Worm (Caenorhabditis elegans) whole organism, young adult: ENCODE data around the gene mig-22.

ENCODE experiments used
- B0019.2 ChIP-seq: fragments of 200-800 bp; sonication (Bioruptor generic); conservative IDR thresholded peaks from 2 replicates; pipeline ENCODE4 v1.3.6; 2022; ENCODE audit warnings: missing genetic modification reagents, missing genetic modification characterization, missing compliant biosample characterization
- B0261.1 ChIP-seq: sonication (generic microtip); optimal IDR thresholded peaks from 2 replicates; lab custom pipeline; 2016; ENCODE audit warnings: mild to moderate bottlenecking, missing genetic modification characterization, moderate library complexity, missing compliant biosample characterization
- C06A6.2 ChIP-seq: fragments of 200-800 bp; sonication (Bioruptor generic); conservative IDR thresholded peaks from 2 replicates; pipeline ENCODE4 v1.3.6; 2022; ENCODE audit warnings: missing genetic modification characterization, missing compliant biosample characterization
- F10E7.11 ChIP-seq: sonication (generic microtip); optimal IDR thresholded peaks from 2 replicates; lab custom pipeline; 2017; ENCODE audit warnings: mild to moderate bottlenecking, missing genetic modification characterization, moderate library complexity, missing compliant biosample characterization
- F23B12.7 ChIP-seq: sonication (generic microtip); optimal IDR thresholded peaks from 2 replicates; lab custom pipeline; 2017; ENCODE audit warnings: missing genetic modification characterization, mild to moderate bottlenecking, missing compliant biosample characterization, antibody characterized with exemption, moderate library complexity; ENCODE audit not compliant: insufficient read depth
- F37B4.10 ChIP-seq: fragments of 200-800 bp; sonication (Bioruptor generic); IDR thresholded peaks from 2 replicates; pipeline ENCODE4 v1.3.6; 2022; ENCODE audit warnings: missing genetic modification characterization, missing compliant biosample characterization
- K11D2.4 ChIP-seq: fragments of 200-800 bp; sonication (Bioruptor generic); IDR thresholded peaks from 2 replicates; pipeline ENCODE4 v1.3.6; 2022; ENCODE audit warnings: missing genetic modification reagents, missing genetic modification characterization, missing compliant biosample characterization
- Y53F4B.3 ChIP-seq: fragments of 200-800 bp; sonication (Bioruptor generic); IDR thresholded peaks from 2 replicates; pipeline ENCODE4 v1.3.6; 2022; ENCODE audit warnings: missing genetic modification reagents, missing genetic modification characterization, missing compliant biosample characterization
- Y53G8AR.9 ChIP-seq: fragments of 200-800 bp; sonication (Bioruptor generic); conservative IDR thresholded peaks from 2 replicates; pipeline ENCODE4 v1.3.6; 2022; ENCODE audit warnings: missing genetic modification reagents, missing genetic modification characterization, missing compliant biosample characterization
- aptf-2 ChIP-seq: fragments of 200-800 bp; sonication (Bioruptor generic); conservative IDR thresholded peaks from 2 replicates; pipeline ENCODE4 v1.3.6; 2022; ENCODE audit warnings: missing genetic modification reagents, missing genetic modification characterization, missing compliant biosample characterization
- aptf-3 ChIP-seq: fragments of 200-800 bp; sonication (Bioruptor generic); IDR thresholded peaks from 2 replicates; pipeline ENCODE4 v1.3.6; 2022; ENCODE audit warnings: missing genetic modification characterization, missing compliant biosample characterization
- attf-5 ChIP-seq: fragments of 200-800 bp; sonication (Bioruptor generic); optimal IDR thresholded peaks from 2 replicates; lab custom pipeline; 2018; ENCODE audit warnings: mild to moderate bottlenecking, missing genetic modification characterization, missing compliant biosample characterization
- attf-6 ChIP-seq: fragments of 200-800 bp; sonication (Bioruptor generic); IDR thresholded peaks from 2 replicates; pipeline ENCODE4 v1.3.6; 2022; ENCODE audit warnings: missing genetic modification reagents, missing genetic modification characterization, missing compliant biosample characterization
- bed-1 ChIP-seq: fragments of 200-800 bp; sonication (Bioruptor generic); IDR thresholded peaks from 2 replicates; pipeline ENCODE4 v1.3.6; 2022; ENCODE audit warnings: missing genetic modification reagents, missing genetic modification characterization, missing compliant biosample characterization
- ceh-40 ChIP-seq: fragments of 200-800 bp; sonication (Bioruptor generic); IDR thresholded peaks from 2 replicates; pipeline ENCODE4 v1.3.6; 2022; ENCODE audit warnings: missing genetic modification characterization, missing compliant biosample characterization
- ceh-58 ChIP-seq: fragments of 200-800 bp; sonication (Bioruptor generic); IDR thresholded peaks from 2 replicates; pipeline ENCODE4 v1.3.6; 2022; ENCODE audit warnings: missing genetic modification characterization, missing compliant biosample characterization
- ceh-91 ChIP-seq: fragments of 200-800 bp; sonication (Bioruptor generic); IDR thresholded peaks from 2 replicates; pipeline ENCODE4 v1.3.6; 2022; ENCODE audit warnings: missing genetic modification reagents, missing genetic modification characterization, missing compliant biosample characterization
- die-1 ChIP-seq: sonication (generic microtip); optimal IDR thresholded peaks from 2 replicates; lab custom pipeline; 2016; ENCODE audit warnings: missing genotype, mild to moderate bottlenecking, missing genetic modification characterization, missing compliant biosample characterization
- dox-1 ChIP-seq: fragments of 200-800 bp; sonication (Bioruptor generic); IDR thresholded peaks from 2 replicates; pipeline ENCODE4 v1.3.6; 2022; ENCODE audit warnings: missing genetic modification reagents, missing genetic modification characterization, missing compliant biosample characterization
- dpl-1 ChIP-seq: fragments of 150-350 bp; optimal IDR thresholded peaks from 2 replicates; lab custom pipeline; 2014; ENCODE audit warnings: missing biosample characterization, missing genetic modification reagents, missing genetic modification characterization
- egl-18 ChIP-seq: fragments of 200-800 bp; sonication (Bioruptor generic); IDR thresholded peaks from 2 replicates; pipeline ENCODE4 v1.3.6; 2022; ENCODE audit warnings: missing genetic modification reagents, missing genetic modification characterization, missing compliant biosample characterization
- egl-44 ChIP-seq: fragments of 200-800 bp; sonication (Bioruptor generic); IDR thresholded peaks from 2 replicates; pipeline ENCODE4 v1.3.6; 2022; ENCODE audit warnings: missing genetic modification reagents, missing genetic modification characterization, missing compliant biosample characterization
- egrh-3 ChIP-seq: fragments of 200-800 bp; sonication (Bioruptor generic); IDR thresholded peaks from 2 replicates; pipeline ENCODE4 v1.3.6; 2022; ENCODE audit warnings: missing genetic modification reagents, missing genetic modification characterization, missing compliant biosample characterization
- ekl-4 ChIP-seq: fragments of 200-800 bp; sonication (Bioruptor generic); IDR thresholded peaks from 2 replicates; pipeline ENCODE4 v1.3.6; 2022; ENCODE audit warnings: missing genetic modification reagents, missing genetic modification characterization, missing compliant biosample characterization
- him-1 ChIP-seq: sonication (generic microtip); optimal IDR thresholded peaks from 2 replicates; lab custom pipeline; 2016; ENCODE audit warnings: missing genotype, missing genetic modification reagents, missing genetic modification characterization, missing compliant biosample characterization
- hlh-26 ChIP-seq: fragments of 200-800 bp; sonication (Bioruptor generic); conservative IDR thresholded peaks from 2 replicates; pipeline ENCODE4 v1.3.6; 2022; ENCODE audit warnings: missing genetic modification reagents, missing genetic modification characterization, missing compliant biosample characterization
- hmg-1.2 ChIP-seq: fragments of 200-800 bp; sonication (Bioruptor generic); IDR thresholded peaks from 2 replicates; pipeline ENCODE4 v1.3.6; 2022; ENCODE audit warnings: missing genetic modification reagents, missing genetic modification characterization, missing compliant biosample characterization
- hrde-1 ChIP-seq: sonication (generic microtip); optimal IDR thresholded peaks from 2 replicates; lab custom pipeline; 2016; ENCODE audit warnings: missing genetic modification characterization, mild to moderate bottlenecking, missing compliant biosample characterization, moderate library complexity, missing genotype, missing genetic modification reagents, borderline replicate concordance
- let-607 ChIP-seq, 2 experiments: fragments of 200-800 bp in 1 of 2; sonication (Bioruptor generic) in 1 of 2; sonication (generic microtip) in 1 of 2; optimal IDR thresholded peaks; 2 replicates each; lab custom pipeline; 2016 to 2018; ENCODE audit warnings: mild to moderate bottlenecking in 2 of 2, missing compliant biosample characterization in 2 of 2, missing genetic modification characterization in 2 of 2, moderate library complexity in 2 of 2, missing genotype in 1 of 2
- lin-26 ChIP-seq: fragments of 200-800 bp; sonication (Bioruptor generic); IDR thresholded peaks from 2 replicates; pipeline ENCODE4 v1.3.6; 2022; ENCODE audit warnings: missing genetic modification reagents, missing genetic modification characterization, missing compliant biosample characterization
- lin-54 ChIP-seq: fragments of 200-800 bp; sonication (Bioruptor generic); optimal IDR thresholded peaks from 2 replicates; lab custom pipeline; 2018; ENCODE audit warnings: mild to moderate bottlenecking, missing genetic modification characterization, missing compliant biosample characterization
- lsl-1 ChIP-seq: fragments of 200-800 bp; sonication (Bioruptor generic); optimal IDR thresholded peaks from 2 replicates; lab custom pipeline; 2018; ENCODE audit warnings: mild to moderate bottlenecking, missing genetic modification characterization, moderate library complexity, missing compliant biosample characterization
- madf-3 ChIP-seq: fragments of 200-800 bp; sonication (Bioruptor generic); IDR thresholded peaks from 2 replicates; pipeline ENCODE4 v1.3.6; 2022; ENCODE audit warnings: missing genetic modification reagents, missing genetic modification characterization, missing compliant biosample characterization
- nfyb-1 ChIP-seq: fragments of 200-800 bp; sonication (Bioruptor generic); IDR thresholded peaks from 2 replicates; pipeline ENCODE4 v1.3.6; 2022; ENCODE audit warnings: missing genetic modification reagents, missing genetic modification characterization, missing compliant biosample characterization
- nhr-80 ChIP-seq: sonication (generic microtip); optimal IDR thresholded peaks from 2 replicates; lab custom pipeline; 2016; ENCODE audit warnings: missing genetic modification characterization, missing compliant biosample characterization
- nhr-90 ChIP-seq: sonication (generic microtip); optimal IDR thresholded peaks from 2 replicates; lab custom pipeline; 2016; ENCODE audit warnings: missing genotype, mild to moderate bottlenecking, missing genetic modification characterization, missing compliant biosample characterization
- rcor-1 ChIP-seq: fragments of 200-800 bp; sonication (Bioruptor generic); IDR thresholded peaks from 2 replicates; pipeline ENCODE4 v1.3.6; 2022; ENCODE audit warnings: missing genetic modification reagents, missing genetic modification characterization, missing compliant biosample characterization
- repo-1 ChIP-seq: sonication (generic microtip); optimal IDR thresholded peaks from 2 replicates; lab custom pipeline; 2017; ENCODE audit warnings: mild to moderate bottlenecking, missing genetic modification characterization, missing compliant biosample characterization
- rpc-1 ChIP-seq, 2 experiments: fragments of 150-350 bp in 1 of 2; sonication (generic microtip) in 1 of 2; optimal IDR thresholded peaks; 2 replicates each; lab custom pipeline; 2014 to 2018; ENCODE audit warnings: missing biosample characterization in 1 of 2, missing genetic modification characterization in 1 of 2, missing genetic modification reagents in 1 of 2, missing genotype in 1 of 2
- sea-2 ChIP-seq: fragments of 200-800 bp; sonication (Bioruptor generic); IDR thresholded peaks from 2 replicates; pipeline ENCODE4 v1.3.6; 2022; ENCODE audit warnings: missing genetic modification characterization, missing compliant biosample characterization
- snpc-1.3 ChIP-seq: sonication (generic microtip); optimal IDR thresholded peaks from 2 replicates; lab custom pipeline; 2017; ENCODE audit warnings: missing genetic modification characterization, mild to moderate bottlenecking, missing compliant biosample characterization, antibody characterized with exemption, moderate library complexity, missing genotype, missing genetic modification reagents; ENCODE audit not compliant: insufficient read depth
- snpc-3.4 ChIP-seq: sonication (generic microtip); optimal IDR thresholded peaks from 2 replicates; lab custom pipeline; 2017; ENCODE audit warnings: missing genetic modification characterization, mild to moderate bottlenecking, missing compliant biosample characterization, antibody characterized with exemption, moderate library complexity, missing genotype, missing genetic modification reagents
- snpc-4 ChIP-seq, 5 experiments: fragments of 150-350 bp in 1 of 5; sonication (generic microtip) in 4 of 5; optimal IDR thresholded peaks; 2 replicates each; lab custom pipeline; 2014 to 2018; ENCODE audit warnings: missing genetic modification characterization in 5 of 5, missing biosample characterization in 3 of 5, antibody characterized with exemption in 2 of 5, mild to moderate bottlenecking in 2 of 5, missing compliant biosample characterization in 2 of 5, missing genotype in 2 of 5, moderate library complexity in 2 of 5, missing genetic modification reagents in 1 of 5
- xnd-1 ChIP-seq: sonication (generic microtip); optimal IDR thresholded peaks from 2 replicates; lab custom pipeline; 2016; ENCODE audit warnings: missing genotype, missing genetic modification reagents, missing genetic modification characterization, missing compliant biosample characterization
- zim-3 ChIP-seq: sonication (generic microtip); optimal IDR thresholded peaks from 2 replicates; lab custom pipeline; 2017; ENCODE audit warnings: mild to moderate bottlenecking, missing genetic modification characterization, moderate library complexity, missing compliant biosample characterization
- ztf-3 ChIP-seq: fragments of 200-800 bp; sonication (Bioruptor generic); optimal IDR thresholded peaks from 2 replicates; lab custom pipeline; 2018; ENCODE audit warnings: mild to moderate bottlenecking, missing genetic modification characterization, missing compliant biosample characterization

Gene mig-22

DNA sequence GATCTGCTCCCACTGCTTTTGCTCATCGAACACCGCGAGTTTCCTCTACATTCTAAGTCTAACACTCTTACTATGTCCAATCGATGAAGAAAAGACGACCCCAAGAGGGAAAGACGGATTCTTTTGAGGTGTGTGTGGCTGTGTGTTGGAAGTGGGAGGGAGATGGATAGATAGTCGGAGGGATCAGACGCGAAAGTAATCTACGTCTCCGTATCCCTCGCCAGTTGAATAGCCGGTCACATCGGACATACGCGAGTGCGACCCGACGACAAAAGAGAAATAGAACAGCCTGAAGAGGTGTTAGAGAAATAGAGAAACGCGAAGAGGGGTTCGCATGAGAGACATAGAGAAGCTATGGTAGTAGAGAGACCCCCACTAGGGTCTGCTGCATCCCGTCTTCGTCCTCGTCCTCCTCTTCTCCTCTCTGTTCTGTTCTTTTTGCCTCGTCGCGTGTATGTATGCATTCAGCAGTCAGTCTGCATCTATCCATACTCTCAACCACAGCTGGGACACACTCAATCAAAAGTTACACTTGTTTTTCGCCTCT, 28.5 kb upstream of the mig-22 start (continued):
- TF ChIP-seq madf-3 (GFP tag; lab: Robert Waterston, UW) (no peak), attf-5 (peak; percentile 95), bed-1 (GFP tag; lab: Robert Waterston, UW) (peak; percentile 56; the same call in 1 of the 2 replicates), ceh-40 (GFP tag; lab: Robert Waterston, UW) (no peak), nfyb-1 (GFP tag; lab: Robert Waterston, UW) (peak; percentile 89), rpc-1 (optimal IDR thresholded peaks at IDR 0.05; lab: Kevin White, UChicago) (no peak), rpc-1 (tag; optimal IDR thresholded peaks at IDR 0.05; lab: Kevin White, UChicago) (no peak), Y53G8AR.9 (GFP tag; lab: Robert Waterston, UW) (no peak), ztf-3 (peak; percentile 52), ekl-4 (GFP tag; lab: Robert Waterston, UW) (peak; percentile 69), hrde-1 (tag; lab: Kevin White, UChicago) (no peak), ceh-91 (GFP tag; lab: Robert Waterston, UW) (no peak), him-1 (no peak), repo-1 (tag; lab: Kevin White, UChicago) (peak; percentile 74), egl-18 (GFP tag; lab: Robert Waterston, UW) (peak; percentile 82), rcor-1 (peak; percentile 66), F23B12.7 (tag; lab: Kevin White, UChicago) (peak; percentile 18), zim-3 (tag; lab: Kevin White, UChicago) (no peak), egrh-3 (GFP tag; lab: Robert Waterston, UW) (peak; percentile 37), nhr-80 (tag; lab: Kevin White, UChicago) (peak; percentile 81), F10E7.11 (peak; percentile 55), xnd-1 (no peak), dpl-1 (GFP tag; lab: Kevin White, UChicago) (peak; percentile 6), lin-26 (peak; percentile 71; the same call in 1 of the 2 replicates), B0261.1 (tag; lab: Kevin White, UChicago) (no peak), F37B4.10 (GFP tag; lab: Robert Waterston, UW) (no peak), B0019.2 (GFP tag; lab: Robert Waterston, UW) (no peak; the same call in 1 of the 2 replicates), aptf-2 (GFP tag; lab: Robert Waterston, UW) (0 out of 2 replicates have a peak, but pooled peaks have one; percentile 59), egl-44 (GFP tag; lab: Robert Waterston, UW) (peak; percentile 74), sea-2 (no peak), die-1 (tag; lab: Kevin White, UChicago) (peak; percentile 82), aptf-3 (GFP tag; lab: Robert Waterston, UW) (no peak), snpc-1.3 (tag; lab: Kevin White, UChicago) (peak; percentile 49), Y53F4B.3 (no peak), hmg-1.2 (GFP tag; lab: Robert Waterston, UW) (peak; percentile 97), nhr-90 (tag; lab: Kevin White, UChicago) (peak; percentile 60), dox-1 (peak; percentile 90), let-607 (tag; optimal IDR thresholded peaks at IDR 0.05; lab: Kevin White, UChicago) (peak in 1 of 2 experiments; percentile 68), lin-54 (peak; percentile 44), C06A6.2 (GFP tag; lab: Robert Waterston, UW) (peak; percentile 89), hlh-26 (GFP tag; lab: Robert Waterston, UW) (no peak), snpc-3.4 (tag; lab: Kevin White, UChicago) (peak; percentile 44), lsl-1 (GFP tag; lab: Kevin White, UChicago) (peak; percentile 0), ceh-58 (GFP tag; lab: Robert Waterston, UW) (no peak), attf-6 (no peak), snpc-4 (GFP tag; optimal IDR thresholded peaks at IDR 0.05; lab: Kevin White, UChicago) (peak; percentile 87), snpc-4 (tag; optimal IDR thresholded peaks at IDR 0.05; lab: Kevin White, UChicago) (peak; percentile 89 to 91 (median 90)), K11D2.4 (GFP tag; lab: Robert Waterston, UW) (peak; percentile 91)
